Fruit fly (Drosophila melanogaster) whole organism, prepupa: Measurements from ENCODE around the gene CG18731.

Experiments used
- Blimp-1 ChIP-seq: fragments of 200-800 bp; sonication (Bioruptor generic); optimal IDR thresholded peaks from 3 replicates; lab custom pipeline; 2017; ENCODE audit warnings: missing biosample characterization, missing genetic modification characterization, mild to moderate bottlenecking, moderate library complexity, missing genetic modification reagents
- CG10631 ChIP-seq: fragments of 200-800 bp; sonication (Bioruptor generic); optimal IDR thresholded peaks from 2 replicates; lab custom pipeline; 2016; ENCODE audit warnings: missing biosample characterization, missing genetic modification characterization
- CG10669 ChIP-seq: fragments of 200-800 bp; sonication (Bioruptor generic); optimal IDR thresholded peaks from 3 replicates; lab custom pipeline; 2018; ENCODE audit warnings: missing biosample characterization, mild to moderate bottlenecking, missing genetic modification characterization, moderate library complexity
- CG11294 ChIP-seq: fragments of 200-800 bp; sonication (Bioruptor generic); IDR thresholded peaks from 2 replicates; pipeline ENCODE4 v1.3.6; 2022; ENCODE audit warnings: missing biosample characterization, missing genetic modification characterization
- CG11902 ChIP-seq: fragments of 200-800 bp; sonication (Bioruptor generic); optimal IDR thresholded peaks from 3 replicates; lab custom pipeline; 2016; ENCODE audit warnings: missing biosample characterization, missing genetic modification characterization
- CG15336 ChIP-seq: fragments of 200-800 bp; sonication (Bioruptor generic); IDR thresholded peaks from 2 replicates; pipeline ENCODE4 v1.3.6; 2022; ENCODE audit warnings: missing biosample characterization, missing genetic modification characterization
- CG1621 ChIP-seq: fragments of 200-800 bp; sonication (Bioruptor generic); optimal IDR thresholded peaks from 3 replicates; lab custom pipeline; 2018; ENCODE audit warnings: missing biosample characterization, mild to moderate bottlenecking, missing genetic modification characterization
- CG3032 ChIP-seq: fragments of 200-800 bp; optimal IDR thresholded peaks from 2 replicates; lab custom pipeline; 2019; ENCODE audit warnings: missing biosample characterization, mild to moderate bottlenecking, missing genetic modification characterization, moderate library complexity
- CG31627 ChIP-seq: fragments of 200-800 bp; sonication (Bioruptor generic); optimal IDR thresholded peaks from 3 replicates; lab custom pipeline; 2016; ENCODE audit warnings: missing biosample characterization, missing genetic modification characterization
- CG32006 ChIP-seq: fragments of 200-800 bp; sonication (Bioruptor generic); optimal IDR thresholded peaks from 3 replicates; lab custom pipeline; 2017; ENCODE audit warnings: missing biosample characterization, mild to moderate bottlenecking, missing genetic modification characterization
- CG34406 ChIP-seq: fragments of 200-800 bp; sonication (Bioruptor generic); optimal IDR thresholded peaks from 3 replicates; lab custom pipeline; 2016; ENCODE audit warnings: missing biosample characterization, missing genetic modification characterization
- CG3919 ChIP-seq: fragments of 200-800 bp; sonication (Bioruptor generic); optimal IDR thresholded peaks from 3 replicates; lab custom pipeline; 2016; ENCODE audit warnings: missing biosample characterization, missing genetic modification characterization
- CG4318 ChIP-seq: fragments of 200-800 bp; sonication (Bioruptor generic); optimal IDR thresholded peaks from 3 replicates; lab custom pipeline; 2017; ENCODE audit warnings: missing biosample characterization, mild to moderate bottlenecking, missing genetic modification characterization
- CG6163 ChIP-seq: fragments of 200-800 bp; sonication (Bioruptor generic); IDR thresholded peaks from 3 replicates; pipeline ENCODE4 v1.3.6; 2022; ENCODE audit warnings: missing biosample characterization, missing genetic modification characterization
- CG6792 ChIP-seq: fragments of 200-800 bp; sonication (Bioruptor generic); optimal IDR thresholded peaks from 3 replicates; lab custom pipeline; 2016; ENCODE audit warnings: missing biosample characterization, missing genetic modification characterization
- CG6808 ChIP-seq: fragments of 200-800 bp; sonication (Bioruptor generic); optimal IDR thresholded peaks from 3 replicates; lab custom pipeline; 2017; ENCODE audit warnings: missing biosample characterization, missing genetic modification characterization, mild to moderate bottlenecking, moderate library complexity, missing genetic modification reagents
- CG6854 ChIP-seq: fragments of 200-800 bp; sonication (Bioruptor generic); optimal IDR thresholded peaks from 2 replicates; lab custom pipeline; 2017; ENCODE audit warnings: missing biosample characterization, mild to moderate bottlenecking, missing genetic modification characterization
- CG7368 ChIP-seq: fragments of 200-800 bp; sonication (Bioruptor generic); optimal IDR thresholded peaks from 3 replicates; lab custom pipeline; 2016; ENCODE audit warnings: missing biosample characterization, missing genetic modification characterization
- CG8119 ChIP-seq: fragments of 200-800 bp; sonication (Bioruptor generic); IDR thresholded peaks from 3 replicates; pipeline ENCODE4 v1.3.6; 2022; ENCODE audit warnings: missing biosample characterization, missing genetic modification characterization
- CG8319 ChIP-seq: fragments of 200-800 bp; sonication (Bioruptor generic); optimal IDR thresholded peaks from 3 replicates; lab custom pipeline; 2016; ENCODE audit warnings: missing biosample characterization, missing genetic modification characterization
- CG8632 ChIP-seq: fragments of 200-800 bp; sonication (Bioruptor generic); optimal IDR thresholded peaks from 3 replicates; lab custom pipeline; 2016; ENCODE audit warnings: missing biosample characterization, missing genetic modification characterization
- CG9139 ChIP-seq: fragments of 200-800 bp; sonication (Bioruptor generic); optimal IDR thresholded peaks from 3 replicates; lab custom pipeline; 2017; ENCODE audit warnings: missing biosample characterization, mild to moderate bottlenecking, missing genetic modification characterization
- Eip75B ChIP-seq: fragments of 200-800 bp; sonication (Bioruptor generic); optimal IDR thresholded peaks from 3 replicates; lab custom pipeline; 2016; ENCODE audit warnings: missing biosample characterization, missing genetic modification characterization
- Eip78C ChIP-seq: fragments of 200-800 bp; sonication (Bioruptor generic); peaks from one replicate; lab custom pipeline; 2016; ENCODE audit warnings: missing biosample characterization, missing genetic modification characterization
- Eip93F ChIP-seq: fragments of 200-800 bp; sonication (Bioruptor generic); optimal IDR thresholded peaks from 2 replicates; lab custom pipeline; 2016; ENCODE audit warnings: missing biosample characterization, mild to moderate bottlenecking, missing genetic modification characterization
- Ets21C ChIP-seq: fragments of 200-800 bp; sonication (Bioruptor generic); optimal IDR thresholded peaks from 3 replicates; lab custom pipeline; 2016; ENCODE audit warnings: missing biosample characterization, missing genetic modification characterization
- Ets96B ChIP-seq: fragments of 200-800 bp; optimal IDR thresholded peaks from 2 replicates; lab custom pipeline; 2019; ENCODE audit warnings: missing biosample characterization, mild to moderate bottlenecking, missing genetic modification characterization, moderate library complexity
- Gug ChIP-seq: fragments of 200-800 bp; sonication (Bioruptor generic); IDR thresholded peaks from 2 replicates; pipeline ENCODE4 v1.3.6; 2022; ENCODE audit warnings: missing biosample characterization, missing genetic modification characterization
- Hr38 ChIP-seq: sonication (Bioruptor generic); optimal IDR thresholded peaks from 2 replicates; lab custom pipeline; 2016; ENCODE audit warnings: missing biosample characterization, missing genetic modification characterization
- Hr39 ChIP-seq: fragments of 200-800 bp; sonication (Bioruptor generic); optimal IDR thresholded peaks from 2 replicates; lab custom pipeline; 2016; ENCODE audit warnings: missing biosample characterization, missing genetic modification characterization
- Hr4 ChIP-seq: fragments of 200-800 bp; sonication (Bioruptor generic); optimal IDR thresholded peaks from 3 replicates; lab custom pipeline; 2016; ENCODE audit warnings: missing biosample characterization, missing genetic modification characterization
- Lpt ChIP-seq: fragments of 200-800 bp; sonication (Bioruptor generic); optimal IDR thresholded peaks from 3 replicates; lab custom pipeline; 2016; ENCODE audit warnings: missing biosample characterization, missing genetic modification characterization
- Met ChIP-seq: fragments of 200-800 bp; sonication (Bioruptor generic); optimal IDR thresholded peaks from 3 replicates; lab custom pipeline; 2016; ENCODE audit warnings: missing biosample characterization, missing genetic modification characterization
- OdsH ChIP-seq: fragments of 200-800 bp; sonication (Bioruptor generic); optimal IDR thresholded peaks from 3 replicates; lab custom pipeline; 2016; ENCODE audit warnings: missing biosample characterization, missing genetic modification characterization
- Smox ChIP-seq: fragments of 200-800 bp; sonication (Bioruptor generic); optimal IDR thresholded peaks from 3 replicates; lab custom pipeline; 2016; ENCODE audit warnings: missing biosample characterization, missing genetic modification characterization
- Sox14 ChIP-seq: fragments of 200-800 bp; sonication (Bioruptor generic); optimal IDR thresholded peaks from 3 replicates; lab custom pipeline; 2016; ENCODE audit warnings: missing biosample characterization, missing genetic modification characterization
- achi ChIP-seq: fragments of 200-800 bp; sonication (Bioruptor generic); optimal IDR thresholded peaks from 3 replicates; lab custom pipeline; 2016; ENCODE audit warnings: missing biosample characterization, missing genetic modification characterization
- acj6 ChIP-seq: fragments of 200-800 bp; sonication (Bioruptor generic); optimal IDR thresholded peaks from 3 replicates; lab custom pipeline; 2016; ENCODE audit warnings: missing biosample characterization, missing genetic modification characterization
- cyc ChIP-seq: fragments of 200-800 bp; sonication (Bioruptor generic); optimal IDR thresholded peaks from 3 replicates; lab custom pipeline; 2016; ENCODE audit warnings: missing biosample characterization, missing genetic modification characterization
- dac ChIP-seq: fragments of 200-800 bp; sonication (Bioruptor generic); optimal IDR thresholded peaks from 2 replicates; lab custom pipeline; 2017; ENCODE audit warnings: missing biosample characterization, mild to moderate bottlenecking, missing genetic modification characterization
- eg ChIP-seq: fragments of 200-800 bp; sonication (Bioruptor generic); IDR thresholded peaks from 3 replicates; pipeline ENCODE4 v1.3.6; 2022; ENCODE audit warnings: missing biosample characterization, missing genetic modification characterization
- esn ChIP-seq: fragments of 200-800 bp; sonication (Bioruptor generic); optimal IDR thresholded peaks from 2 replicates; lab custom pipeline; 2016; ENCODE audit warnings: missing biosample characterization, mild to moderate bottlenecking, missing genetic modification characterization, moderate library complexity
- fd59A ChIP-seq: fragments of 200-800 bp; sonication (Bioruptor generic); optimal IDR thresholded peaks from 2 replicates; lab custom pipeline; 2017; ENCODE audit warnings: missing biosample characterization, mild to moderate bottlenecking, missing genetic modification characterization, missing genetic modification reagents
- fd85E ChIP-seq: fragments of 200-800 bp; sonication (Bioruptor generic); optimal IDR thresholded peaks from 3 replicates; lab custom pipeline; 2016; ENCODE audit warnings: missing biosample characterization, missing genetic modification characterization
- fkh ChIP-seq: fragments of 200-800 bp; sonication (Bioruptor generic); optimal IDR thresholded peaks from 3 replicates; lab custom pipeline; 2017; ENCODE audit warnings: missing biosample characterization, mild to moderate bottlenecking, missing genetic modification characterization, moderate library complexity
- lz ChIP-seq: fragments of 200-800 bp; sonication (Bioruptor generic); optimal IDR thresholded peaks from 3 replicates; lab custom pipeline; 2016; ENCODE audit warnings: missing biosample characterization, missing genetic modification characterization
- net ChIP-seq: fragments of 200-800 bp; sonication (Bioruptor generic); optimal IDR thresholded peaks from 3 replicates; lab custom pipeline; 2016; ENCODE audit warnings: missing biosample characterization, missing genetic modification characterization
- pdm3 ChIP-seq: fragments of 200-800 bp; sonication (Bioruptor generic); optimal IDR thresholded peaks from 3 replicates; lab custom pipeline; 2016; ENCODE audit warnings: missing biosample characterization, missing genetic modification characterization
- spab ChIP-seq: fragments of 200-800 bp; sonication (Bioruptor generic); optimal IDR thresholded peaks from 2 replicates; lab custom pipeline; 2017; ENCODE audit warnings: missing biosample characterization, mild to moderate bottlenecking, missing genetic modification characterization, missing genetic modification reagents
- svp ChIP-seq: fragments of 200-800 bp; sonication (Bioruptor generic); peaks from one replicate; lab custom pipeline; 2016; ENCODE audit warnings: missing biosample characterization, missing genetic modification characterization
- topi ChIP-seq: fragments of 200-800 bp; sonication (Bioruptor generic); optimal IDR thresholded peaks from 3 replicates; lab custom pipeline; 2016; ENCODE audit warnings: missing biosample characterization, missing genetic modification characterization
- vri ChIP-seq: fragments of 200-800 bp; sonication (Bioruptor generic); optimal IDR thresholded peaks from 3 replicates; lab custom pipeline; 2016; ENCODE audit warnings: missing biosample characterization, mild to moderate bottlenecking, missing genetic modification characterization

Gene CG18731

dm6 chr3R:29772090-29772794 lies 47.4 kb downstream of the CG18731 start:
- TF ChIP-seq CG6163 (GFP tag; lab: Robert Waterston, UW) = peak; percentile 74
- TF ChIP-seq Ets21C (GFP tag; lab: Kevin White, UChicago) = peak; percentile 10
- no peak for TF ChIP-seq CG8632 (GFP tag; lab: Kevin White, UChicago)
- TF ChIP-seq dac = no peak
- TF ChIP-seq Hr4 (GFP tag; lab: Kevin White, UChicago) = no peak
- no peak for TF ChIP-seq Lpt (GFP tag; lab: Kevin White, UChicago)
- peak; percentile 69 for TF ChIP-seq achi (GFP tag; lab: Kevin White, UChicago)
- TF ChIP-seq CG32006 (GFP tag; lab: Kevin White, UChicago) = peak; percentile 61
- TF ChIP-seq CG11902 (GFP tag; lab: Kevin White, UChicago) = peak; percentile 28
- peak; percentile 63 for TF ChIP-seq CG6808 (GFP tag; lab: Kevin White, UChicago)
- TF ChIP-seq fd85E (GFP tag; lab: Kevin White, UChicago) = no peak
- peak; percentile 71 for TF ChIP-seq svp (GFP tag; lab: Kevin White, UChicago)
- peak; percentile 24 for TF ChIP-seq CG3919
- TF ChIP-seq esn = peak; percentile 66
- TF ChIP-seq pdm3 (GFP tag; lab: Kevin White, UChicago) = peak; percentile 45
- peak; percentile 52 for TF ChIP-seq topi (GFP tag; lab: Kevin White, UChicago)
- peak; percentile 12 for TF ChIP-seq Hr39
- no peak for TF ChIP-seq fkh
- peak; percentile 57 for TF ChIP-seq Met
- TF ChIP-seq vri = no peak
- TF ChIP-seq CG15336 (GFP tag; lab: Robert Waterston, UW) = no peak
- TF ChIP-seq CG31627 (GFP tag; lab: Kevin White, UChicago) = peak; percentile 40
- TF ChIP-seq CG3032 = peak; percentile 52
- peak; percentile 36 for TF ChIP-seq Smox
- TF ChIP-seq OdsH = peak; percentile 27
- TF ChIP-seq CG6792 (GFP tag; lab: Kevin White, UChicago) = peak; percentile 30
- TF ChIP-seq spab = peak; percentile 51
- TF ChIP-seq eg (GFP tag; lab: Robert Waterston, UW) = no peak; the same call in 2 of the 3 replicates
- TF ChIP-seq CG10669 (GFP tag; lab: Kevin White, UChicago) = peak; percentile 33
- no peak for TF ChIP-seq CG1621
- TF ChIP-seq Eip78C (GFP tag; lab: Kevin White, UChicago) = peak; percentile 93
- TF ChIP-seq lz (GFP tag; lab: Kevin White, UChicago) = peak; percentile 61
- TF ChIP-seq Gug (GFP tag; lab: Robert Waterston, UW) = no peak
- no peak for TF ChIP-seq CG8119
- no peak for TF ChIP-seq acj6
- no peak for TF ChIP-seq Eip93F (GFP tag; lab: Kevin White, UChicago)
- TF ChIP-seq cyc (GFP tag; lab: Kevin White, UChicago) = peak; percentile 42
- no peak for TF ChIP-seq Hr38
- peak; percentile 20 for TF ChIP-seq fd59A (GFP tag; lab: Kevin White, UChicago)
- no peak for TF ChIP-seq CG9139
- TF ChIP-seq CG10631 (GFP tag; lab: Kevin White, UChicago) = peak; percentile 65
- TF ChIP-seq CG11294 (GFP tag; lab: Robert Waterston, UW) = no peak
- TF ChIP-seq Ets96B (tag; lab: Kevin White, UChicago) = peak; percentile 16
- no peak for TF ChIP-seq net
- TF ChIP-seq CG7368 (GFP tag; lab: Kevin White, UChicago) = no peak
- peak; percentile 18 for TF ChIP-seq Eip75B
- TF ChIP-seq Sox14 (GFP tag; lab: Kevin White, UChicago) = no peak
- no peak for TF ChIP-seq CG8319 (GFP tag; lab: Kevin White, UChicago)
- peak; percentile 16 for TF ChIP-seq Blimp-1 (GFP tag; lab: Kevin White, UChicago)
- TF ChIP-seq CG6854 (GFP tag; lab: Kevin White, UChicago) = no peak
- TF ChIP-seq CG34406 = peak; percentile 30
- TF ChIP-seq CG4318 (GFP tag; lab: Kevin White, UChicago) = peak; percentile 48
